Worm (Caenorhabditis elegans): ENCODE measurements around the gene fipr-12.

Gene fipr-12

DNA sequence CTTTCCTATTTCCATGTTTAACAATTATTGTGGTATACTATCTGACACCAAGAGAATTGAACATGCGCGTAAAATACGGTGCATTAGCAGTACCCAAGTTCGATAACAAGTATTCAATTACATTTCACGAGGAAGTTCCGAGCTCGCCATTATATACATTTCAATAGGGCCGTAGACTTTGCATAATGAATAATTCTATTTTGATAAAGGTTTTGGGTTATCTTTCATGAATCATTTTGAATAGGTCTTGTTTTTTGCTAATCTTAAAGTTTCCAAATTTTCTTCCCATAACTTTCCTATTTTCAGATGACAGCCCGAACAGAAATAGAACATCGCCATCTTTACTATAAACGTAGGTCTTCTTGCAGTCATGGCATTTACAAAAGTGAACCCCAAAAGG is 16.9 kb upstream of the fipr-12 start, which contains the start of gene C50H2.13:
Gene C50H2.13 (plus strand): TSS at position 301 of the 400 bp plus-strand sequence.
- no peak for TF ChIP-seq him-1 (tag; optimal IDR thresholded peaks at IDR 0.05)
- no peak for TF ChIP-seq W03F9.2 (tag; optimal IDR thresholded peaks at IDR 0.05)
- TF ChIP-seq dao-5 (tag; optimal IDR thresholded peaks at IDR 0.05), result no peak

DNA sequence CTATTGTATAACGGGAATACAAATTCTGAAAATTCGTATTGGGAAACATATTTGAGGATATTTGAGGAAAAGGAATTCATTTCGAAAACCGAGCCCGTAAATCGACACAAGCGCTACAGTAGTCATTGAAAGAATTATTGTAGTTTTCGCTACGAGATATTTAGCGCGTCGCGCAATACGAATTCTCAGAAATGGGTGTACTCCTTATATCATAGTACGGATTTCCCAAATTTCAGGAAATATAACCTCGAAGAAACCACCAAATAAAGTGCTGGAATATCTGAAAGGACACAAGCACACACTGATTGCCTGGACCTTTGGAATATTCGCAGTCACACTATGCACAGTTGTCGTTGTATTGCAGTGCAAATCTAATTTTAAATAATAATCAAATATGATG is 15.8 kb upstream of the fipr-12 start:
- TF ChIP-seq dao-5 (tag; optimal IDR thresholded peaks at IDR 0.05), result no peak
- TF ChIP-seq W03F9.2 (tag; optimal IDR thresholded peaks at IDR 0.05), result no peak
- no peak for TF ChIP-seq him-1 (tag; optimal IDR thresholded peaks at IDR 0.05)

DNA sequence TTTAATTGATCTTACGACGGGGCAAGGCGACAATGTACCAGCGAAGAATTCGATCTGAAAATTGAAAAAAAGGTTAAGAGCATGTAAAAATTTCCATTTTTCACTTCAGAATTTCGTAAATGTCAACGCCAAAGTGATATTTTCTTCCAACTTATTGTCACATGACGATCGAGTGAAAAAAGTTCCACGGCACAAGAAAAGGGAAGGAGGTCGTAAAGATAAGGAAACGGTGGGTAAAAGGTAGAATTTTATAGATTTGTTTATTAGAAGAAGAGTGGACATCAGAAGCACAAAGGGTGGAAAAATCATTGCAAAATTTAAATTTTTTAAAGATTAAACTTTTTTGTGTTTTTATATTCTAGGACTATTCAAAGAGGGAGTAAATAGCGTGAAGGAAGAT is 15.2 kb upstream of the fipr-12 start:
- TF ChIP-seq W03F9.2 (tag; optimal IDR thresholded peaks at IDR 0.05), result no peak
- no peak for TF ChIP-seq him-1 (tag; optimal IDR thresholded peaks at IDR 0.05)
- TF ChIP-seq dao-5 (tag; optimal IDR thresholded peaks at IDR 0.05), result no peak

DNA sequence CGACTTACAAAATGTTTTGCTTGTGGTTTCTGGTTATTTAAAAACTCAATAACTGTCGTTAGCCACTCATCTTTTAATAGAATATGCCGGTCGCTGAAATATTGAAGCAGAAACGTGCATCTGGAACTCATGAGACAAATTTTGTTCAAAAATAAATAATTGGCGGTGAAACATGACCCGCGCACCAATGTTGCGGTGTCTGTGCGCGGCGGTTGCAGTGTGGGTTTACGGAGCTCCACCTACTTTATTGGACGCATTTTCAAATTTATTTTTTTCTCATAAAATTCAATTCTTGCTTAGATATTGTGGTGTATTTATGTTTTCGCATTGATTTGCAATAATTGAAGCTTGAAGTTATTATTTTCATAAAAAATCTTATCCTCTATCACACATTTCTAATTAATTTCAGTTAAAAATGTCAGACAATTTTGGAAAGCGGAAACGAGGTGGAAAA is 12.5 kb upstream of the fipr-12 start, which contains the start of the genes rmh-2 and suds-3:
Gene rmh-2 (minus strand): TSS at position 164 of the 454 bp plus-strand sequence.
Gene suds-3 (plus strand): TSS at position 404 of the 454 bp plus-strand sequence.
- no peak for TF ChIP-seq him-1 (tag; optimal IDR thresholded peaks at IDR 0.05)

DNA sequence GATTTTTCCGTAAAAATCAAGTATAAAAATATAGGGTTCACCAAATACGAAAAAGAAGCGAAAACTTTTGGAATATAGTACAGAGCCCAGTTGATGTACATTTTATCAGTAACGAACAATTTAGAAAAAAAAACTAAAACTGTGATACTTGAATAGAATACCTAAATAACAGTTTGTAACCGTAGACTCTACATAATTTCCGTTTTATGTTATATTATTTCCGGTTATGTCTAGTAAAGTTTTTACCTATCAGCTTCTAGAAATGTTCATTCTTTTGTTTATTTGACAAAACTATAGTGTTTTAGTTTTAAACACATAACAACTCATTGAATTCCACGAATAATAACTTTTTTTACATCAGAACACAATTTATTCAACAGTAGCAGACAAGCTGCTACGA is 5.7 kb upstream of the fipr-12 start, which contains the start of gene srj-33:
Gene srj-33 (minus strand): TSS at position 101 of the 400 bp plus-strand sequence.
- TF ChIP-seq him-1 (tag; optimal IDR thresholded peaks at IDR 0.05) (no peak), W03F9.2 (tag; optimal IDR thresholded peaks at IDR 0.05) (no peak), dao-5 (tag; optimal IDR thresholded peaks at IDR 0.05) (no peak)

DNA sequence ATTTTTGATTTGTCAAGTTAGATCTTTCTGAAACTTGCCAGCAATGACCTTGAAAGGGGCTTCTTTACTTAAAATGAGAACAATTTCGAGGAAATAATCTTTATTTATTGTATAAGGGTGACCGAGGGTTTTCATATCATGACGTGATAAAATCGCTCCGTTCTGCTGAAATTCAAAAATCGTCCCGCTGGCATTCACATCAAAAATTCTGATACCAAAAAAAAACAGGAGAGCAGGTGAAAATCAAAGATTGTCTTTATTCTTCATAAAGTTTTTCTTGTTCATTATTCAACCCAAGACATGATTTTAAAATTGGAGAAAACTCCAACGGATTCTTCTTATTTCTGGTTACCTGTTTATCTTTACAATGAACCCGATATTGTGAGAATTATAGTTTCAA is 954 bp downstream of the fipr-12 start, which contains the start of gene sre-28:
Gene sre-28 (plus strand): TSS at position 301 of the 400 bp plus-strand sequence.
- no peak for TF ChIP-seq him-1 (tag; optimal IDR thresholded peaks at IDR 0.05)
- no peak for TF ChIP-seq W03F9.2 (tag; optimal IDR thresholded peaks at IDR 0.05)
- TF ChIP-seq dao-5 (tag; optimal IDR thresholded peaks at IDR 0.05), result no peak

DNA sequence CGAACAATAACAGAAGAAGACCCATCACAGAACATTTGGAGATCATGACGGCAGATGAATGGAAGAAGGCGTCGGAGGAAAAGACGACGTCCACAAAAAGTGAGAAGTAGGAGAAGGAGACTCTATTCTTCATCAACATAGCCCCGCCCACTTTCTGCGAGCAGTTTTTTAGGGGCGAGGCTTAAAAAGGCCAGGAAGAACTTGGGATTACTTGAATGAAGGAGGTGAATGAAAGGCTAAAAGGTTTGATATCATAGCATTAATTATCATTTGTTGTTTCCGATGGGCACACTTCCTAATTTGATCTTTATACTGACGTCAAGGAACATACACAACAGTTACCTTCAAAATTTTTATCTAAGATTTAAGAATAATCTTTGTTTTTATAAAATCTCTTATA is 5.7 kb downstream of the fipr-12 start, which contains the start of gene nlp-58:
Gene nlp-58 (minus strand): TSS at position 101 of the 400 bp plus-strand sequence.
- TF ChIP-seq W03F9.2 (tag; optimal IDR thresholded peaks at IDR 0.05) (no peak), him-1 (tag; optimal IDR thresholded peaks at IDR 0.05) (no peak), dao-5 (tag; optimal IDR thresholded peaks at IDR 0.05) (no peak)

DNA sequence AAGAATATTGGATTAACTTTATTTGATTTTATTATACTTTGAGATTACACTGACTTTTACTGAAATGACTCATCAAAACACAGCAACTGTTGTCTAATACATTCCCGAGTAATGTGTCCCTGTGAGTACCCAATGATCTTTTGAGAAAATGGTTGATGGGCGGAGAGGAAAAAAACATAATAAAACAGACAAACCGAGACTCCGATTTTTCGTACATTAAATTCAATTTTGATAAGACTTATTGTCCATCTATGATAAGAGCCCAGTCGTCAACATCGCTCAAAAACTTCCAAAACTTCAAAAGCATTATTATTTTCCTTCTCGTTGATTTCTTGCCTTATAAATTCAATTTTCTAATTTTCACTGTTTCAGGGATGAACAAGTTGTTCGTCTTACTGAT is 7.7 kb downstream of the fipr-12 start, which contains the start of gene ttr-46:
Gene ttr-46 (plus strand): TSS at position 373 of the 400 bp plus-strand sequence.
- TF ChIP-seq dao-5 (tag; optimal IDR thresholded peaks at IDR 0.05), result no peak
- TF ChIP-seq W03F9.2 (tag; optimal IDR thresholded peaks at IDR 0.05), result no peak
- no peak for TF ChIP-seq him-1 (tag; optimal IDR thresholded peaks at IDR 0.05)

DNA sequence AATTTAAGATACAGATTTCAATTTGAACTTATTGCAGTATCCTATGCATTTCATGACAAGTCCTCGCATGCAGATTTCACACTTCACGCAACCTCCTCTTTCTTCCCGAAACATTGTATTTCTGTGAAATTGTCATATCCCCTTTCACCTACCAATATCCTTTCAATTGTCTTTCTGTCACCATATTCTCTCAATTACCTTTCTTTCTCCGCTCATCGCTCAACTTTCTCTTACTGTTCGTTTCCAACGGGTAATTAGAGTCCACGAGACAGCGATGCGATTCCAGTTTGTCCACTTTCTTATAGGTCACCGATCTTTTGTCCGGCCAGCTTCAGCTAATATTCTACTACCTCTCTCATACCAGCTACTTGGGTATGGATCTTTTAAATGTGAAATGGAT is 9.3 kb downstream of the fipr-12 start, which contains the start of gene mam-5:
Gene mam-5 (plus strand): TSS at position 304 of the 400 bp plus-strand sequence.
- TF ChIP-seq him-1 (tag; optimal IDR thresholded peaks at IDR 0.05) (no peak), dao-5 (tag; optimal IDR thresholded peaks at IDR 0.05) (no peak), W03F9.2 (tag; optimal IDR thresholded peaks at IDR 0.05) (no peak)

DNA sequence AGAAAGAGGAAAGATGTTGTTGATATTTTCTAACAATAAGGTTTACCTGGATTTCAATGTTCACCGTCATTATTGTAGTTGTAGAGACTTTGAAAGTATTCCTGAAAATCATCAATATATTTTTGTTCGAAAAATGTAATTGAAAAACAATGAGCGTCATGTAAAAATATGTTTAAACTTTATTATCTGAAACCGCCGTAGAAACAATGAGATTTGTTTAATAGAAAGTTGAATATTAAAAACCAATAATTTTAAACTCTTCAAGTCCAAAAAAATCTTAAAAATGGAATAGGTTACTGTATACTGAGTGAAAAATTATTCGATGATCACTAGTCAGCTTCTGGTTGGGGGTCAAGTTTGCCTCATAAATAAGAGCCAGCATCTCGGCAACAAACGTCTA is 15.1 kb downstream of the fipr-12 start, which contains the start of gene anmt-3:
Gene anmt-3 (minus strand): TSS at position 101 of the 400 bp plus-strand sequence.
- TF ChIP-seq W03F9.2 (tag; optimal IDR thresholded peaks at IDR 0.05) (no peak), him-1 (tag; optimal IDR thresholded peaks at IDR 0.05) (no peak), dao-5 (tag; optimal IDR thresholded peaks at IDR 0.05) (no peak)

DNA sequence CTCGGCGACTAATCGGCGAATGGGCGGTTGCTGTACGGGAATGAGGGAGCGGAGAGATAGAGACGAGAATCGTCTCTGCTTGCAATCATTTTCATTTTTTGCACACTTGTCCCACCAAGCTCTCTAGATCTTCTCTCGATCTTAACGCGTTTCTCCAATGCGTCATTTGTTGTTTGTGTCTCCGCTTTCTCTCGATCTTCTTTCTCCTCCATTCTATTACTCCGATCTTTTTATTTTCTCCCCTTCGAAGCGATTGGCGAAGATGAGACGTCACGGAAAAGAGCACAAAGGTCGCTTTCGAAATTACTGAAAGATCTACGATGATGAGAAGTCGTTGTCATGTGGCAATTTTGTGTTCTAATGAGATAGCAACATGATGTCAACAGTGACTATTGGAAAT is 15.5 kb downstream of the fipr-12 start:
- no peak for TF ChIP-seq him-1 (tag; optimal IDR thresholded peaks at IDR 0.05)
- no peak for TF ChIP-seq W03F9.2 (tag; optimal IDR thresholded peaks at IDR 0.05)
- TF ChIP-seq dao-5 (tag; optimal IDR thresholded peaks at IDR 0.05), result no peak

DNA sequence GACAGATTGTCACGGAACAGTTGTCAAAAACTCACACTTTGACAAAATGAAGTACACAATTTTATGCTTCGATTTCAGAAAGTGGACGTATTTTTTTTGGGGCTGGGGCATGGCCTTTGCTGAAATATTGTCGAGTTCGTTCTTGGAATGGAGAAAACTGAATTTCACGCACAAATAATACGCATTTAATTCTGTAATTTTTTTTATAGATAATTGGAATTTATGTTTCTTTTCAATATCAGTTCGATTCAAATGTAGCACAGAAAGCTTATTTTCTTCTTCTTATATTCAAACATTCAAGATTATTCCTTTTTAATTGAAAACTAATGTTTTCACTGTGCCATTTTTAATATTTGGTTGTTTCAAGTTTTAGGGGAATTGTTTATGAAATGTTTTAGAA is 17.2 kb downstream of the fipr-12 start, which contains the start of gene T07C12.10:
Gene T07C12.10 (minus strand): TSS at position 101 of the 400 bp plus-strand sequence.
- TF ChIP-seq W03F9.2 (tag; optimal IDR thresholded peaks at IDR 0.05), result no peak
- TF ChIP-seq dao-5 (tag; optimal IDR thresholded peaks at IDR 0.05), result no peak
- no peak for TF ChIP-seq him-1 (tag; optimal IDR thresholded peaks at IDR 0.05)

DNA sequence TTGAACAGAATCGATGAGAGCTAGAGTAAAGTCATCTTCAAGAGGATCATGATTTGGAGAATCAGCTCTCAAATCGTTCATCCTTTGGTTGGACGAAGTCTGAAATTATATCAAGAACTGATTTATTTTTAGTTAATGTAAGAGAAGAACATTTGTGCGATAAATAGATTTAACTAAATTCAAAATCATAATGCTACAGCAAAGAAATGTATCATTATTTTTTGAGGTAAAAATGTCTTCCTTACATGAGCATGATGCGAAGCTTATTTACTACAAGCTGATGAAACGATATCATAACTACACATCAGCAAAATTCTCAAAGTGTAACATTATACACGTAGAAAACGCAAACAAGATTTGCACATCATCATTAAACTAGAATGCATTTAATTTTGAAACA is 19.3 kb downstream of the fipr-12 start, which contains the start of gene madf-4:
Gene madf-4 (minus strand): TSS at position 101 of the 400 bp plus-strand sequence.
- TF ChIP-seq dao-5 (tag; optimal IDR thresholded peaks at IDR 0.05), result no peak
- no peak for TF ChIP-seq W03F9.2 (tag; optimal IDR thresholded peaks at IDR 0.05)
- no peak for TF ChIP-seq him-1 (tag; optimal IDR thresholded peaks at IDR 0.05)

DNA sequence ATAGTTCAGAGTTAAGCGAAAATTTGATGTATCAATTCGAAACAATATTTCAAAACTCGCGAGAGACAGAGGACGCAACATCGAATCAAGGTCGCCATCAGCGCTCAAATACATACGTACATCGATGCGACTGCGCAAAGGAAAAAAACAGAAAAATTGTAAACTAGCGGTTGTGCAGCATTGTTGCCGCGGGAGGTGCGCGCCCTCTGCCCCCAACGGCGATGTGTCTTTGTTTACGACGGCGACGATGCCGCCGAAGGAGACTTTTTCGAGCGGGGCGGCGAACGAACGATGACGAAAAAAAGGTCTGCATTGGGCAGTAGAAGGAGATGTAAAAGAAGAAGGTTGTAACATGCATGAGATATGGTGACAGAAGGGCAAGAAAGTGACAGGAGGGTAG is 19.8 kb downstream of the fipr-12 start:
- TF ChIP-seq W03F9.2 (tag; optimal IDR thresholded peaks at IDR 0.05) (no peak), him-1 (tag; optimal IDR thresholded peaks at IDR 0.05) (no peak), dao-5 (tag; optimal IDR thresholded peaks at IDR 0.05) (no peak)

Measured in whole organism, L4/young adult.